Worm (Caenorhabditis elegans): ENCODE measurements around the gene C55A6.4.
"Not testable (repeated sequence)": the region's sequence is repeated elsewhere in the genome, so short reads cannot be mapped to it uniquely, and the experiment has no call there.

C55A6.4 gene

ce11 chrV:11513432-11513831, 4.3 kb downstream of the C55A6.4 start, which contains the start of gene C55A6.3:
Gene C55A6.3, minus strand, starts transcription at chrV:11513532.
- TF ChIP-seq daf-16 (GFP tag; optimal IDR thresholded peaks at IDR 0.05) (no peak), daf-16 (tag; optimal IDR thresholded peaks at IDR 0.05) (peak; percentile 9), mxl-2 (GFP tag; conservative IDR thresholded peaks at IDR 0.05) (no peak), unc-62 (GFP tag; optimal IDR thresholded peaks at IDR 0.05 in 1 of 2) (peak in 1 of 2 experiments; percentile 34), unc-62 (tag; optimal IDR thresholded peaks at IDR 0.05) (no peak)

- TF ChIP-seq nhr-25 (tag; optimal IDR thresholded peaks at IDR 0.05; ENCODE audit: borderline replicate concordance, insufficient read depth) (peak; percentile 8), lin-13 (GFP tag; optimal IDR thresholded peaks at IDR 0.05) (no peak), hlh-30 (tag; optimal IDR thresholded peaks at IDR 0.05; ENCODE audit: insufficient read depth) (no peak), nhr-28 (tag; optimal IDR thresholded peaks at IDR 0.05) (peak; percentile 36)
Measured at ce11 chrV:11508773-11509172, 8.9 kb downstream of the C55A6.4 start, which contains the start of gene ttll-5. Gene ttll-5, plus strand, starts transcription at chrV:11509060.

ce11 chrV:11506347-11506746, 11.3 kb downstream of the C55A6.4 start:
- TF ChIP-seq nhr-11 (tag; optimal IDR thresholded peaks at IDR 0.05) (peak; percentile 24), F26F4.8 (GFP tag; conservative IDR thresholded peaks at IDR 0.05) (no peak), F49E8.2 (tag; optimal IDR thresholded peaks at IDR 0.05; ENCODE audit: borderline replicate concordance) (no peak), hlh-11 (tag; optimal IDR thresholded peaks at IDR 0.05) (peak; percentile 51), zip-2 (tag; optimal IDR thresholded peaks at IDR 0.05) (no peak), daf-16 (GFP tag; optimal IDR thresholded peaks at IDR 0.05) (peak in 1 of 2 experiments; percentile 97), daf-16 (tag; optimal IDR thresholded peaks at IDR 0.05) (no peak), ceh-62 (tag; optimal IDR thresholded peaks at IDR 0.05) (no peak), lsy-2 (tag; optimal IDR thresholded peaks at IDR 0.05) (no peak), T20F7.1 (GFP tag; optimal IDR thresholded peaks at IDR 0.05) (no peak), attf-4 (tag; optimal IDR thresholded peaks at IDR 0.05) (no peak), ceh-32 (tag; optimal IDR thresholded peaks at IDR 0.05; ENCODE audit: poor library complexity) (no peak), F37D6.2 (tag; optimal IDR thresholded peaks at IDR 0.05) (no peak), dmd-9 (GFP tag; IDR thresholded peaks at IDR 0.05) (no peak), aha-1 (tag) (no peak)

- TF ChIP-seq hlh-11 (tag; optimal IDR thresholded peaks at IDR 0.05) (peak; percentile 61), F37D6.2 (tag; optimal IDR thresholded peaks at IDR 0.05) (peak; percentile 63), aha-1 (tag) (peak; percentile 55), vab-7 (GFP tag; IDR thresholded peaks at IDR 0.05) (peak; percentile 70; the same call in 1 of the 2 replicates), T20F7.1 (GFP tag; optimal IDR thresholded peaks at IDR 0.05) (peak; percentile 36), hif-1 (tag; optimal IDR thresholded peaks at IDR 0.05) (peak in 1 of 2 experiments; percentile 23), dve-1 (tag; optimal IDR thresholded peaks at IDR 0.05; ENCODE audit: insufficient read depth) (peak; percentile 56), mep-1 (tag; optimal IDR thresholded peaks at IDR 0.05) (peak; percentile 88), ZK337.2 (GFP tag; IDR thresholded peaks at IDR 0.05) (0 out of 2 replicates have a peak, but pooled peaks have one; percentile 11), unc-130 (GFP tag; optimal IDR thresholded peaks at IDR 0.05) (peak; percentile 85), nhr-77 (tag; optimal IDR thresholded peaks at IDR 0.05) (peak; percentile 11), daf-16 (tag; optimal IDR thresholded peaks at IDR 0.05) (peak; percentile 51), pha-4 (GFP tag; IDR thresholded peaks at IDR 0.05) (peak; percentile 88), rbr-2 (tag; optimal IDR thresholded peaks at IDR 0.05) (peak; percentile 81), php-3 (GFP tag; IDR thresholded peaks at IDR 0.05) (peak; percentile 53; the same call in 1 of the 2 replicates), saeg-2 (GFP tag; IDR thresholded peaks at IDR 0.05) (peak; percentile 60; the same call in 1 of the 2 replicates), ceh-20 (GFP tag; IDR thresholded peaks at IDR 0.05) (peak; percentile 69), nhr-25 (tag; optimal IDR thresholded peaks at IDR 0.05; ENCODE audit: borderline replicate concordance, insufficient read depth) (peak; percentile 26), lin-13 (GFP tag; optimal IDR thresholded peaks at IDR 0.05) (peak; percentile 42), T26A8.4 (GFP tag; IDR thresholded peaks at IDR 0.05) (peak; percentile 68), mxl-3 (GFP tag; optimal IDR thresholded peaks at IDR 0.05) (peak; percentile 41), nhr-28 (tag; optimal IDR thresholded peaks at IDR 0.05) (peak; percentile 12), R02D3.7 (tag; optimal IDR thresholded peaks at IDR 0.05) (peak; percentile 5), hlh-30 (tag; optimal IDR thresholded peaks at IDR 0.05; ENCODE audit: insufficient read depth) (peak; percentile 49), mdl-1 (tag; optimal IDR thresholded peaks at IDR 0.05) (peak in 1 of 2 experiments; percentile 52), snpc-1.2 (GFP tag; IDR thresholded peaks at IDR 0.05) (peak; percentile 78), lin-29 (GFP tag; IDR thresholded peaks at IDR 0.05) (0 out of 2 replicates have a peak, but pooled peaks have one; percentile 41), nhr-48 (tag; optimal IDR thresholded peaks at IDR 0.05) (peak; percentile 64)
- TF ChIP-seq daf-16 (GFP tag; optimal IDR thresholded peaks at IDR 0.05); pha-4 (tag; optimal IDR thresholded peaks at IDR 0.05): not testable (repeated sequence)
Measured at ce11 chrV:11504853-11505397, 12.8 kb downstream of the C55A6.4 start, which contains the start of the genes C55A6.1 and C55A6.10. Gene C55A6.1, minus strand, starts transcription at chrV:11504968. Gene C55A6.10, plus strand, starts transcription at chrV:11505347.

Data from whole organism, L4 larva.